Fruit fly (Drosophila melanogaster): ENCODE data around the gene CG11696.

The CG11696 gene

DNA sequence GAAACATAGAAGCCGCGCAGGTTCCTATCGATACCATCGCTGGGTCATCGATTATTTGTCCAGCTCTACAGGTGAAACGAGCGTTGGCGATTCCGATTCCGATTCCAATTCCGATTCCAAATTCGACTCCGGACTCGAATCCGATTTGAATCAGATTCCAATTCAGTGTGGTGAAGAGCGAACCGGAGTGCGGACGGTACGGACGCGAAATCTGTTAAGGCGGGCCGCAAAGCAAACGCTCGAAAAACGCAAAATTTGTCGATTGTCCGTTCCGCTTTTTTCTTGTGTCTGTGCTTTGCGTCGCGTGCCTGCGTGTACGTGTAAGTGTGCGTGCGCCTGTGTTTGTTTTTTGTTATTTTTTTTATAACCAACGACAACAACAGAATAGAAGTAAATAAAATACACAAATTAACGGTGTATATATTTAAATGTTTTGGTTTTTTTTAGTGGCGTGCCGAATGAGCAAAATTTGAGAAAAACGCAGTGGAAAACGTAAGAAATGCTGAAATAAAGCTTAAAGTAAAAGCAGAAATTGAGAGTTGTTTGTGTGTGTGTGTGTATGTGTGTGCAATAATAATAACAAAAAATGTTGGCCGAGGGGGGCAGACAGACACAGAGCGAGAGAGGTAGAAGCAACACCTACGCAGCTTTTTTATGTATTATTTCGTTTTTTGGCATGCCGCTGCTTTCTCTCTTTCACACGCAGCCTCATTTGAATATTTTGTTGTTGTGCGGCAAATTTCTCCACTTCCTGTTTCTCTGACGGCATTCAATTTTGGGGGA lies 48.5 kb downstream of the CG11696 start, which contains the start of gene Ptp10D (continued):
- TF ChIP-seq CG15514 (GFP tag; optimal IDR thresholded peaks at IDR 0.05) (peak; percentile 99), CG18262 (tag; optimal IDR thresholded peaks at IDR 0.05) (no peak), sqz (GFP tag; optimal IDR thresholded peaks at IDR 0.05) (peak; percentile 85), CG15601 (tag; optimal IDR thresholded peaks at IDR 0.05) (no peak), sna (GFP tag; IDR thresholded peaks at IDR 0.05; ENCODE audit: partially characterized antibody) (peak; percentile 67), Max (GFP tag; optimal IDR thresholded peaks at IDR 0.05) (peak; percentile 33), bab2 (GFP tag; optimal IDR thresholded peaks at IDR 0.05) (no peak), croc (GFP tag; conservative IDR thresholded peaks at IDR 0.05) (no peak), CG10209 (GFP tag; optimal IDR thresholded peaks at IDR 0.05) (no peak), CG34422 (GFP tag; IDR thresholded peaks at IDR 0.05) (peak; percentile 38; the same call in 1 of the 3 replicates), Myb (GFP tag; optimal IDR thresholded peaks at IDR 0.05) (peak; percentile 92), CG11723 (GFP tag; optimal IDR thresholded peaks at IDR 0.05) (no peak), CG17612 (GFP tag; IDR thresholded peaks at IDR 0.05) (no peak), Dip3 (GFP tag; optimal IDR thresholded peaks at IDR 0.05) (no peak), Bdp1 (GFP tag; optimal IDR thresholded peaks at IDR 0.05) (peak; percentile 21), Nf-YA (GFP tag; IDR thresholded peaks at IDR 0.05) (no peak), CG11696 (GFP tag; IDR thresholded peaks at IDR 0.05) (no peak), sr (GFP tag; IDR thresholded peaks at IDR 0.05) (peak; percentile 82), CG32767 (GFP tag; IDR thresholded peaks at IDR 0.05) (no peak), CG3065 (GFP tag; optimal IDR thresholded peaks at IDR 0.05) (no peak), ATbp (GFP tag; optimal IDR thresholded peaks at IDR 0.05) (peak; percentile 8), Kr (GFP tag; optimal IDR thresholded peaks at IDR 0.05) (no peak), nerfin-1 (tag; optimal IDR thresholded peaks at IDR 0.05) (peak; percentile 16), onecut (GFP tag; IDR thresholded peaks at IDR 0.05) (peak; percentile 58), CG7839 (tag; optimal IDR thresholded peaks at IDR 0.05) (peak; percentile 15), rib (GFP tag; IDR thresholded peaks at IDR 0.05) (peak; percentile 66; the same call in 1 of the 2 replicates), Usf (GFP tag; optimal IDR thresholded peaks at IDR 0.05) (no peak), Lim3 (GFP tag; IDR thresholded peaks at IDR 0.05) (no peak), CG7987 (GFP tag; optimal IDR thresholded peaks at IDR 0.05) (peak; percentile 42), nerfin-2 (GFP tag; IDR thresholded peaks at IDR 0.05; ENCODE audit: partially characterized antibody) (peak; percentile 84), CG1603 (tag; optimal IDR thresholded peaks at IDR 0.05) (peak; percentile 31), CG4854 (GFP tag; optimal IDR thresholded peaks at IDR 0.05) (no peak), slbo (GFP tag; IDR thresholded peaks at IDR 0.05) (0 out of 2 replicates have a peak, but pooled peaks have one; percentile 30), grn (GFP tag; optimal IDR thresholded peaks at IDR 0.05) (peak; percentile 57), CG7271 (tag; optimal IDR thresholded peaks at IDR 0.05) (no peak), Stat92E (GFP tag; optimal IDR thresholded peaks at IDR 0.05) (peak in 1 of 3 experiments; percentile 16), hth (optimal IDR thresholded peaks at IDR 0.05) (no peak), TFAM (GFP tag; optimal IDR thresholded peaks at IDR 0.05) (no peak), fru (optimal IDR thresholded peaks at IDR 0.05) (no peak), gsb (GFP tag; IDR thresholded peaks at IDR 0.05) (no peak), Hr78 (GFP tag; optimal IDR thresholded peaks at IDR 0.05) (no peak), Med (GFP tag) (peak; percentile 91), dm (GFP tag; optimal IDR thresholded peaks at IDR 0.05) (no peak), Six4 (GFP tag; optimal IDR thresholded peaks at IDR 0.05) (no peak), CG13287 (GFP tag; IDR thresholded peaks at IDR 0.05; ENCODE audit: partially characterized antibody) (peak; percentile 86), lov (optimal IDR thresholded peaks at IDR 0.05) (no peak), lov (GFP tag; IDR thresholded peaks at IDR 0.05) (0 out of 3 replicates have a peak, but pooled peaks have one; percentile 34), CG1024 (GFP tag; IDR thresholded peaks at IDR 0.05) (no peak), pfk (GFP tag; optimal IDR thresholded peaks at IDR 0.05) (peak; percentile 56), Vsx1 (GFP tag; optimal IDR thresholded peaks at IDR 0.05) (no peak)

All from whole organism, embryonic.